Worm (Caenorhabditis elegans) whole organism, mixed stage, embryonic: ENCODE data around the gene ZK822.10.

Source experiments
- ceh-83 ChIP-seq: fragments of 200-800 bp; sonication (Bioruptor generic); optimal IDR thresholded peaks from 2 replicates; lab custom pipeline; 2018; ENCODE audit warnings: mild to moderate bottlenecking, missing genetic modification characterization, missing compliant biosample characterization
- lin-13 ChIP-seq: fragments of 150-350 bp; optimal IDR thresholded peaks from 2 replicates; lab custom pipeline; 2014; ENCODE audit warnings: missing biosample characterization, missing genetic modification characterization
- nhr-76 ChIP-seq: sonication (generic microtip); optimal IDR thresholded peaks from 2 replicates; lab custom pipeline; 2017; ENCODE audit warnings: missing biosample characterization, missing genetic modification characterization
- sem-2 ChIP-seq: fragments of 200-800 bp; sonication (Bioruptor generic); optimal IDR thresholded peaks from 2 replicates; lab custom pipeline; 2018; ENCODE audit warnings: mild to moderate bottlenecking, missing genetic modification characterization, missing compliant biosample characterization
- snpc-4 ChIP-seq: fragments of 150-350 bp; optimal IDR thresholded peaks from 2 replicates; lab custom pipeline; 2014; ENCODE audit warnings: missing biosample characterization, missing genetic modification characterization
- unc-120 ChIP-seq: sonication (generic microtip); optimal IDR thresholded peaks from 2 replicates; lab custom pipeline; 2017; ENCODE audit warnings: missing genetic modification characterization, missing compliant biosample characterization; ENCODE audit not compliant: poor library complexity, severe bottlenecking
- unc-39 ChIP-seq: fragments of 150-350 bp; optimal IDR thresholded peaks from 2 replicates; lab custom pipeline; 2014; ENCODE audit warnings: missing biosample characterization, missing genetic modification characterization

- TF ChIP-seq unc-39 (tag; lab: Kevin White, UChicago), result no peak
- TF ChIP-seq unc-120 (tag; lab: Kevin White, UChicago), result no peak
- no peak for TF ChIP-seq ceh-83 (GFP tag; lab: Kevin White, UChicago)
- no peak for TF ChIP-seq nhr-76 (tag; lab: Kevin White, UChicago)
- no peak for TF ChIP-seq snpc-4 (tag; lab: Kevin White, UChicago)
- TF ChIP-seq sem-2 (GFP tag; lab: Kevin White, UChicago), result no peak
- no peak for TF ChIP-seq lin-13 (tag; lab: Kevin White, UChicago)
Observed at ce11 chrIV:11952612-11953299, 35.8 kb downstream of the ZK822.10 start, which contains the start of gene gdh-1.
